Fruit fly (Drosophila melanogaster) whole organism, embryonic: ENCODE data around the gene msps.

ENCODE experiments used
- Abd-B ChIP-seq: fragments of 200-800 bp; sonication (Bioruptor generic); optimal IDR thresholded peaks from 2 replicates; lab custom pipeline; 2018; ENCODE audit warnings: missing biosample characterization, mild to moderate bottlenecking, missing genetic modification characterization, moderate library complexity
- CG10147 ChIP-seq: fragments of 200-800 bp; sonication (Bioruptor generic); optimal IDR thresholded peaks from 2 replicates; lab custom pipeline; 2019; ENCODE audit warnings: missing biosample characterization, mild to moderate bottlenecking, missing genetic modification characterization, moderate library complexity
- CG10366 ChIP-seq: fragments of 200-800 bp; sonication (Bioruptor generic); IDR thresholded peaks from 2 replicates; pipeline ENCODE4 v1.3.6; 2022; ENCODE audit warnings: missing biosample characterization, missing genetic modification characterization
- CG10462 ChIP-seq: fragments of 200-800 bp; sonication (Bioruptor generic); optimal IDR thresholded peaks from 2 replicates; lab custom pipeline; 2016; ENCODE audit warnings: missing biosample characterization, missing genetic modification characterization
- CG11398 ChIP-seq: fragments of 200-800 bp; sonication (Bioruptor generic); optimal IDR thresholded peaks from 2 replicates; lab custom pipeline; 2016; ENCODE audit warnings: missing biosample characterization, missing genetic modification characterization
- CG12104 ChIP-seq: fragments of 200-800 bp; sonication (Bioruptor generic); optimal IDR thresholded peaks from 3 replicates; lab custom pipeline; 2016; ENCODE audit warnings: missing biosample characterization, missing genetic modification characterization
- CG12391 ChIP-seq: fragments of 200-800 bp; sonication (Bioruptor generic); optimal IDR thresholded peaks from 3 replicates; lab custom pipeline; 2018; ENCODE audit warnings: missing biosample characterization, mild to moderate bottlenecking, missing genetic modification characterization, moderate library complexity
- CG1602 ChIP-seq: fragments of 200-800 bp; sonication (Bioruptor generic); optimal IDR thresholded peaks from 3 replicates; lab custom pipeline; 2016; ENCODE audit warnings: missing biosample characterization, missing genetic modification characterization
- CG18764 ChIP-seq: fragments of 200-800 bp; sonication (Bioruptor generic); optimal IDR thresholded peaks from 3 replicates; lab custom pipeline; 2016; ENCODE audit warnings: missing biosample characterization, missing genetic modification characterization
- CG2116 ChIP-seq: fragments of 200-800 bp; sonication (Bioruptor generic); optimal IDR thresholded peaks from 3 replicates; lab custom pipeline; 2018; ENCODE audit warnings: missing biosample characterization, mild to moderate bottlenecking, missing genetic modification characterization
- CG2875 ChIP-seq: fragments of 200-800 bp; sonication (Bioruptor generic); optimal IDR thresholded peaks from 2 replicates; lab custom pipeline; 2017; ENCODE audit warnings: missing biosample characterization, mild to moderate bottlenecking, missing genetic modification characterization, missing genetic modification reagents
- CG33213 ChIP-seq: fragments of 200-800 bp; sonication (Bioruptor generic); optimal IDR thresholded peaks from 3 replicates; lab custom pipeline; 2016; ENCODE audit warnings: missing biosample characterization, missing genetic modification characterization
- CG42726 ChIP-seq: fragments of 200-800 bp; sonication (Bioruptor generic); IDR thresholded peaks from 2 replicates; pipeline ENCODE4 v1.3.6; 2022; ENCODE audit warnings: missing biosample characterization, missing genetic modification characterization; ENCODE audit not compliant: partially characterized antibody
- CG4360 ChIP-seq: fragments of 200-800 bp; sonication (Bioruptor generic); IDR thresholded peaks from 2 replicates; pipeline ENCODE4 v1.3.6; 2022; ENCODE audit warnings: missing biosample characterization, missing genetic modification characterization
- CG4424 ChIP-seq: fragments of 200-800 bp; sonication (Bioruptor generic); optimal IDR thresholded peaks from 3 replicates; lab custom pipeline; 2016; ENCODE audit warnings: missing biosample characterization, missing genetic modification characterization
- CG4820 ChIP-seq: fragments of 200-800 bp; sonication (Bioruptor generic); optimal IDR thresholded peaks from 3 replicates; lab custom pipeline; 2016; ENCODE audit warnings: missing biosample characterization, missing genetic modification characterization
- CG7271 ChIP-seq: fragments of 200-800 bp; sonication (Bioruptor generic); optimal IDR thresholded peaks from 2 replicates; lab custom pipeline; 2018; ENCODE audit warnings: missing biosample characterization, mild to moderate bottlenecking, missing genetic modification characterization, moderate library complexity
- CG9797 ChIP-seq: fragments of 200-800 bp; sonication (Bioruptor generic); optimal IDR thresholded peaks from 3 replicates; lab custom pipeline; 2018; ENCODE audit warnings: missing biosample characterization, mild to moderate bottlenecking, missing genetic modification characterization
- CTCF ChIP-seq: fragments of 200-800 bp; sonication (Bioruptor generic); optimal IDR thresholded peaks from 2 replicates; lab custom pipeline; 2017; ENCODE audit warnings: missing biosample characterization, mild to moderate bottlenecking, missing genetic modification characterization, moderate library complexity
- CoRest ChIP-seq: fragments of 200-800 bp; sonication (Bioruptor generic); optimal IDR thresholded peaks from 3 replicates; lab custom pipeline; 2018; ENCODE audit warnings: missing biosample characterization, mild to moderate bottlenecking, missing genetic modification characterization, moderate library complexity
- Dad ChIP-seq: fragments of 200-800 bp; sonication (Bioruptor generic); optimal IDR thresholded peaks from 3 replicates; lab custom pipeline; 2016; ENCODE audit warnings: missing biosample characterization, missing genetic modification characterization
- Deaf1 ChIP-seq: fragments of 200-800 bp; optimal IDR thresholded peaks from 3 replicates; lab custom pipeline; 2019; ENCODE audit warnings: missing biosample characterization, mild to moderate bottlenecking, missing genetic modification characterization, moderate library complexity
- Drgx ChIP-seq: fragments of 200-800 bp; sonication (Bioruptor generic); IDR thresholded peaks from 2 replicates; pipeline ENCODE4 v1.3.6; 2022; ENCODE audit warnings: missing biosample characterization, missing genetic modification characterization
- E2f2 ChIP-seq: fragments of 200-800 bp; sonication (Bioruptor generic); IDR thresholded peaks from 2 replicates; pipeline ENCODE4 v1.3.6; 2022; ENCODE audit warnings: missing biosample characterization, missing genetic modification characterization
- Ets97D ChIP-seq: fragments of 200-800 bp; sonication (Bioruptor generic); optimal IDR thresholded peaks from 3 replicates; lab custom pipeline; 2016; ENCODE audit warnings: missing biosample characterization, missing genetic modification characterization
- Gug ChIP-seq: fragments of 200-800 bp; sonication (Bioruptor generic); IDR thresholded peaks from 4 replicates; pipeline ENCODE4 v1.3.6; 2022; ENCODE audit warnings: missing biosample characterization, missing genetic modification characterization
- HHEX ChIP-seq: fragments of 200-800 bp; sonication (Bioruptor generic); optimal IDR thresholded peaks from 3 replicates; lab custom pipeline; 2017; ENCODE audit warnings: missing biosample characterization, mild to moderate bottlenecking, missing genetic modification characterization, missing genetic modification reagents
- HLH4C ChIP-seq: fragments of 200-800 bp; sonication (Bioruptor generic); IDR thresholded peaks from 3 replicates; pipeline ENCODE4 v1.3.6; 2022; ENCODE audit warnings: missing biosample characterization, missing genetic modification characterization; ENCODE audit not compliant: partially characterized antibody
- Hr3 ChIP-seq: fragments of 200-800 bp; sonication (Bioruptor generic); optimal IDR thresholded peaks from 3 replicates; lab custom pipeline; 2016; ENCODE audit warnings: missing biosample characterization, missing genetic modification characterization
- Myb ChIP-seq: fragments of 200-800 bp; sonication (Bioruptor generic); optimal IDR thresholded peaks from 2 replicates; lab custom pipeline; 2016; ENCODE audit warnings: missing biosample characterization, missing genetic modification characterization
- Nf-YA ChIP-seq: fragments of 200-800 bp; sonication (Bioruptor generic); IDR thresholded peaks from 2 replicates; pipeline ENCODE4 v1.3.6; 2022; ENCODE audit warnings: missing biosample characterization, missing genetic modification characterization
- Poxn ChIP-seq: fragments of 200-800 bp; sonication (Bioruptor generic); IDR thresholded peaks from 2 replicates; pipeline ENCODE4 v1.3.6; 2022; ENCODE audit warnings: missing biosample characterization, missing genetic modification characterization
- Scr ChIP-seq: fragments of 200-800 bp; sonication (Bioruptor generic); IDR thresholded peaks from 2 replicates; pipeline ENCODE4 v1.3.6; 2022; ENCODE audit warnings: missing biosample characterization, missing genetic modification characterization; ENCODE audit not compliant: partially characterized antibody
- Side ChIP-seq: fragments of 200-800 bp; sonication (Bioruptor generic); optimal IDR thresholded peaks from 2 replicates; lab custom pipeline; 2016; ENCODE audit warnings: missing biosample characterization, missing genetic modification characterization
- Sin3A ChIP-seq: fragments of >200 bp; optimal IDR thresholded peaks from 2 replicates; lab custom pipeline; 2018
- Taf1 ChIP-seq: fragments of 200-800 bp; sonication (Bioruptor generic); IDR thresholded peaks from 2 replicates; pipeline ENCODE4 v1.3.6; 2022; ENCODE audit warnings: missing biosample characterization, missing genetic modification characterization
- ase ChIP-seq: fragments of 200-800 bp; sonication (Bioruptor generic); IDR thresholded peaks from 3 replicates; pipeline ENCODE4 v1.3.6; 2022; ENCODE audit warnings: missing biosample characterization, missing genetic modification characterization
- croc ChIP-seq: fragments of 200-800 bp; sonication (Bioruptor generic); conservative IDR thresholded peaks from 3 replicates; pipeline ENCODE4 v1.3.6; 2022; ENCODE audit warnings: missing biosample characterization, missing genetic modification characterization
- danr ChIP-seq: fragments of 200-800 bp; sonication (Bioruptor generic); IDR thresholded peaks from 2 replicates; pipeline ENCODE4 v1.3.6; 2022; ENCODE audit warnings: missing biosample characterization, missing genetic modification characterization
- ftz-f1 ChIP-seq: fragments of 200-800 bp; sonication (Bioruptor generic); optimal IDR thresholded peaks from 2 replicates; lab custom pipeline; 2016; ENCODE audit warnings: missing biosample characterization, missing genetic modification characterization
- hth ChIP-seq: fragments of >200 bp; optimal IDR thresholded peaks from 2 replicates; lab custom pipeline; 2017; ENCODE audit warnings: inconsistent platforms
- inv ChIP-seq: fragments of 200-800 bp; sonication (Bioruptor generic); IDR thresholded peaks from 2 replicates; pipeline ENCODE4 v1.3.6; 2022; ENCODE audit warnings: missing biosample characterization, missing genetic modification characterization; ENCODE audit not compliant: partially characterized antibody
- kah ChIP-seq: fragments of 200-800 bp; sonication (Bioruptor generic); optimal IDR thresholded peaks from 2 replicates; lab custom pipeline; 2018; ENCODE audit warnings: missing biosample characterization, mild to moderate bottlenecking, missing genetic modification characterization
- lmd ChIP-seq: fragments of 200-800 bp; sonication (Bioruptor generic); IDR thresholded peaks from 2 replicates; pipeline ENCODE4 v1.3.6; 2022; ENCODE audit warnings: missing biosample characterization, missing genetic modification characterization
- pb ChIP-seq: fragments of 200-800 bp; sonication (Bioruptor generic); optimal IDR thresholded peaks from 3 replicates; lab custom pipeline; 2016; ENCODE audit warnings: missing biosample characterization, missing genetic modification characterization
- sisA ChIP-seq: fragments of 200-800 bp; sonication (Bioruptor generic); IDR thresholded peaks from 2 replicates; pipeline ENCODE4 v1.3.6; 2022; ENCODE audit warnings: missing biosample characterization, missing genetic modification characterization
- sug ChIP-seq: fragments of 200-800 bp; optimal IDR thresholded peaks from 2 replicates; lab custom pipeline; 2019; ENCODE audit warnings: missing biosample characterization, mild to moderate bottlenecking, missing genetic modification characterization, moderate library complexity
- trem ChIP-seq: fragments of 200-800 bp; optimal IDR thresholded peaks from 3 replicates; lab custom pipeline; 2019; ENCODE audit warnings: missing biosample characterization, mild to moderate bottlenecking, missing genetic modification characterization, moderate library complexity
- unpg ChIP-seq: fragments of 200-800 bp; sonication (Bioruptor generic); optimal IDR thresholded peaks from 3 replicates; lab custom pipeline; 2018; ENCODE audit warnings: missing biosample characterization, mild to moderate bottlenecking, missing genetic modification characterization, moderate library complexity
- yki ChIP-seq: fragments of >200 bp; optimal IDR thresholded peaks from 3 replicates; lab custom pipeline; 2018
- zfh1 ChIP-seq: fragments of 200-800 bp; sonication (Bioruptor generic); IDR thresholded peaks from 3 replicates; pipeline ENCODE4 v1.3.6; 2022; ENCODE audit warnings: missing biosample characterization, missing genetic modification characterization

msps gene

dm6 chr3R:16098333-16099267 is 48.0 kb downstream of the msps start, which contains the start of the genes Mhcl and Akt (continued):
- TF ChIP-seq Myb (GFP tag; lab: Kevin White, UChicago): peak; percentile 39
- TF ChIP-seq CG4424 (GFP tag; lab: Kevin White, UChicago): peak; percentile 38
- TF ChIP-seq Nf-YA (GFP tag; lab: Robert Waterston, UW): no peak
- TF ChIP-seq hth (lab: Kevin White, UChicago): no peak
- TF ChIP-seq Drgx: no peak
- no peak for TF ChIP-seq CG10147 (GFP tag; lab: Kevin White, UChicago)
- TF ChIP-seq CG11398: no peak
- TF ChIP-seq HHEX (GFP tag; lab: Kevin White, UChicago): no peak
- 0 out of 2 replicates have a peak, but pooled peaks have one; percentile 8 for TF ChIP-seq lmd (GFP tag; lab: Robert Waterston, UW)
- TF ChIP-seq CG1602 (GFP tag; lab: Kevin White, UChicago): no peak
- TF ChIP-seq Deaf1 (tag; lab: Kevin White, UChicago): no peak
- no peak for TF ChIP-seq ftz-f1 (GFP tag; lab: Kevin White, UChicago)
- no peak for TF ChIP-seq Poxn
- TF ChIP-seq Side (GFP tag; lab: Kevin White, UChicago): no peak
- TF ChIP-seq ase: no peak
- no peak for TF ChIP-seq CG12104 (GFP tag; lab: Kevin White, UChicago)
- no peak for TF ChIP-seq CG2875 (GFP tag; lab: Kevin White, UChicago)
- TF ChIP-seq CG4820 (GFP tag; lab: Kevin White, UChicago): no peak
- TF ChIP-seq yki (lab: Kevin White, UChicago): no peak
- peak; percentile 67 for TF ChIP-seq Scr (GFP tag; lab: Robert Waterston, UW)
- no peak for TF ChIP-seq kah (GFP tag; lab: Kevin White, UChicago)
- TF ChIP-seq CG12391: peak; percentile 52
- no peak for TF ChIP-seq CG10462 (GFP tag; lab: Kevin White, UChicago)
- no peak for TF ChIP-seq croc
- no peak for TF ChIP-seq CG18764
- peak; percentile 63; the same call in 1 of the 2 replicates for TF ChIP-seq inv (GFP tag; lab: Robert Waterston, UW)
- TF ChIP-seq sug: peak; percentile 11
- TF ChIP-seq trem (tag; lab: Kevin White, UChicago): peak; percentile 77
- TF ChIP-seq zfh1: peak; percentile 29; the same call in 1 of the 3 replicates
- TF ChIP-seq CTCF (GFP tag; lab: Kevin White, UChicago): peak; percentile 26
- peak; percentile 57 for TF ChIP-seq Sin3A (lab: Kevin White, UChicago)
- TF ChIP-seq CG7271 (tag; lab: Kevin White, UChicago): no peak
- TF ChIP-seq Hr3 (GFP tag; lab: Kevin White, UChicago): peak; percentile 4
- TF ChIP-seq Dad (GFP tag; lab: Kevin White, UChicago): no peak
- TF ChIP-seq CG10366 (GFP tag; lab: Robert Waterston, UW): peak; percentile 20; the same call in 1 of the 2 replicates
- TF ChIP-seq Abd-B: peak; percentile 47
- no peak for TF ChIP-seq danr (GFP tag; lab: Robert Waterston, UW)
- TF ChIP-seq CoRest (tag; lab: Kevin White, UChicago): peak; percentile 52
- TF ChIP-seq pb (GFP tag; lab: Kevin White, UChicago): no peak
- TF ChIP-seq Gug: 0 out of 4 replicates have a peak, but pooled peaks have one; percentile 19
- peak; percentile 63 for TF ChIP-seq E2f2 (GFP tag; lab: Robert Waterston, UW)
- TF ChIP-seq Ets97D: peak; percentile 34
- TF ChIP-seq Taf1 (GFP tag; lab: Robert Waterston, UW): no peak
- 0 out of 2 replicates have a peak, but pooled peaks have one; percentile 28 for TF ChIP-seq CG42726 (GFP tag; lab: Robert Waterston, UW)
- TF ChIP-seq CG4360 (GFP tag; lab: Robert Waterston, UW): no peak
- TF ChIP-seq HLH4C (GFP tag; lab: Robert Waterston, UW): 0 out of 3 replicates have a peak, but pooled peaks have one; percentile 42
- TF ChIP-seq unpg (GFP tag; lab: Kevin White, UChicago): no peak
- TF ChIP-seq CG9797 (GFP tag; lab: Kevin White, UChicago): peak; percentile 62
- no peak for TF ChIP-seq CG33213
- peak; percentile 74 for TF ChIP-seq CG2116 (GFP tag; lab: Kevin White, UChicago)
- TF ChIP-seq sisA (GFP tag; lab: Robert Waterston, UW): peak; percentile 38; the same call in 1 of the 2 replicates
